Fruit fly (Drosophila melanogaster): ENCODE results near the gene Kap-alpha1.
"Not testable (repeated sequence)": the region's sequence is repeated elsewhere in the genome, so short reads cannot be mapped to it uniquely, and the experiment has no call there.

The Kap-alpha1 gene

dm6 chr3L:19807103-19807502, at the start of gene Kap-alpha1, which contains the start of gene CG14104:
Kap-alpha1 (plus strand) TSS chr3L:19807232.
CG14104 (minus strand) TSS chr3L:19807199.
- TF ChIP-seq Sin3A (optimal IDR thresholded peaks at IDR 0.05): no peak
- TF ChIP-seq psq (optimal IDR thresholded peaks at IDR 0.05): no peak
- TF ChIP-seq insv (optimal IDR thresholded peaks at IDR 0.05): no peak
- no peak for TF ChIP-seq Myc (optimal IDR thresholded peaks at IDR 0.05)
- no peak for TF ChIP-seq ttk (optimal IDR thresholded peaks at IDR 0.05)
- TF ChIP-seq h (optimal IDR thresholded peaks at IDR 0.05): no peak

- TF ChIP-seq Myc, h, insv (optimal IDR thresholded peaks at IDR 0.05): not testable (repeated sequence)
Measured at dm6 chr3L:19760109-19760508, 46.9 kb upstream of the Kap-alpha1 start, which contains the start of gene Vtld. Vtld (plus strand) TSS chr3L:19760409.

dm6 chr3L:19777279-19777960, 29.6 kb upstream of the Kap-alpha1 start:
- TF ChIP-seq insv (optimal IDR thresholded peaks at IDR 0.05) (no peak), ttk (optimal IDR thresholded peaks at IDR 0.05) (no peak), psq (optimal IDR thresholded peaks at IDR 0.05) (no peak), h (optimal IDR thresholded peaks at IDR 0.05) (no peak), Myc (optimal IDR thresholded peaks at IDR 0.05) (no peak), Sin3A (optimal IDR thresholded peaks at IDR 0.05) (no peak)

- no peak for TF ChIP-seq psq (optimal IDR thresholded peaks at IDR 0.05)
- TF ChIP-seq Sin3A (optimal IDR thresholded peaks at IDR 0.05): no peak
- TF ChIP-seq h (optimal IDR thresholded peaks at IDR 0.05): no peak
- TF ChIP-seq Myc (optimal IDR thresholded peaks at IDR 0.05): no peak
- TF ChIP-seq insv (optimal IDR thresholded peaks at IDR 0.05): no peak
- no peak for TF ChIP-seq ttk (optimal IDR thresholded peaks at IDR 0.05)
Measured at dm6 chr3L:19778530-19778929, 28.5 kb upstream of the Kap-alpha1 start.

dm6 chr3L:19787632-19788031, 19.4 kb upstream of the Kap-alpha1 start:
- TF ChIP-seq ttk (optimal IDR thresholded peaks at IDR 0.05) (no peak), Myc (optimal IDR thresholded peaks at IDR 0.05) (no peak), insv (optimal IDR thresholded peaks at IDR 0.05) (no peak), h (optimal IDR thresholded peaks at IDR 0.05) (no peak), Sin3A (optimal IDR thresholded peaks at IDR 0.05) (no peak), psq (optimal IDR thresholded peaks at IDR 0.05) (no peak)

dm6 chr3L:19790564-19790928, 16.5 kb upstream of the Kap-alpha1 start:
- TF ChIP-seq insv (optimal IDR thresholded peaks at IDR 0.05): no peak
- TF ChIP-seq Sin3A (optimal IDR thresholded peaks at IDR 0.05): no peak
- TF ChIP-seq h (optimal IDR thresholded peaks at IDR 0.05): no peak
- no peak for TF ChIP-seq Myc (optimal IDR thresholded peaks at IDR 0.05)
- no peak for TF ChIP-seq psq (optimal IDR thresholded peaks at IDR 0.05)
- TF ChIP-seq ttk (optimal IDR thresholded peaks at IDR 0.05): no peak

- TF ChIP-seq ttk (optimal IDR thresholded peaks at IDR 0.05) (no peak), Myc (optimal IDR thresholded peaks at IDR 0.05) (no peak), Sin3A (optimal IDR thresholded peaks at IDR 0.05) (no peak), h (optimal IDR thresholded peaks at IDR 0.05) (no peak), insv (optimal IDR thresholded peaks at IDR 0.05) (no peak), psq (optimal IDR thresholded peaks at IDR 0.05) (no peak)
Measured at dm6 chr3L:19790929-19791687, 15.9 kb upstream of the Kap-alpha1 start.

- TF ChIP-seq h (optimal IDR thresholded peaks at IDR 0.05) (no peak), ttk (optimal IDR thresholded peaks at IDR 0.05) (no peak), Sin3A (optimal IDR thresholded peaks at IDR 0.05) (no peak), insv (optimal IDR thresholded peaks at IDR 0.05) (no peak), Myc (optimal IDR thresholded peaks at IDR 0.05) (no peak), psq (optimal IDR thresholded peaks at IDR 0.05) (no peak)
Measured at dm6 chr3L:19791688-19792073, 15.4 kb upstream of the Kap-alpha1 start.

dm6 chr3L:19792717-19793437, 14.2 kb upstream of the Kap-alpha1 start:
- no peak for TF ChIP-seq h (optimal IDR thresholded peaks at IDR 0.05)
- no peak for TF ChIP-seq Sin3A (optimal IDR thresholded peaks at IDR 0.05)
- TF ChIP-seq insv (optimal IDR thresholded peaks at IDR 0.05): no peak
- TF ChIP-seq Myc (optimal IDR thresholded peaks at IDR 0.05): no peak
- no peak for TF ChIP-seq ttk (optimal IDR thresholded peaks at IDR 0.05)
- TF ChIP-seq psq (optimal IDR thresholded peaks at IDR 0.05): no peak

dm6 chr3L:19793438-19793998, 13.5 kb upstream of the Kap-alpha1 start, which contains the start of the genes CG42637, Gyc76C and SREBP:
CG42637 (minus strand) TSS chr3L:19793569.
Gyc76C (minus strand) TSS chr3L:19793569.
SREBP (plus strand) TSS chr3L:19793935.
- TF ChIP-seq h (optimal IDR thresholded peaks at IDR 0.05) (no peak), Sin3A (optimal IDR thresholded peaks at IDR 0.05) (peak; percentile 43)

dm6 chr3L:19794203-19794802, 12.7 kb upstream of the Kap-alpha1 start:
- TF ChIP-seq Sin3A (optimal IDR thresholded peaks at IDR 0.05): no peak
- no peak for TF ChIP-seq Myc (optimal IDR thresholded peaks at IDR 0.05)
- TF ChIP-seq h (optimal IDR thresholded peaks at IDR 0.05): no peak
- no peak for TF ChIP-seq psq (optimal IDR thresholded peaks at IDR 0.05)
- no peak for TF ChIP-seq insv (optimal IDR thresholded peaks at IDR 0.05)
- no peak for TF ChIP-seq ttk (optimal IDR thresholded peaks at IDR 0.05)

Data from Kc167 (cell line).